Fruit fly (Drosophila melanogaster) whole organism: Measurements from ENCODE around the gene CG10877.

Source experiments
- CG8478 ChIP-seq: fragments of >200 bp; optimal IDR thresholded peaks from 2 replicates; lab custom pipeline; 2018; ENCODE audit warnings: inconsistent platforms
- Dll ChIP-seq: fragments of >200 bp; optimal IDR thresholded peaks from 2 replicates; lab custom pipeline; 2017
- EcR ChIP-seq, 2 experiments: fragments of >200 bp; optimal IDR thresholded peaks; 2 replicates each; lab custom pipeline; 2017; ENCODE audit warnings: missing biosample characterization in 2 of 2, missing genetic modification characterization in 2 of 2, missing genetic modification reagents in 2 of 2
- psq ChIP-seq: fragments of >200 bp; optimal IDR thresholded peaks from 2 replicates; lab custom pipeline; 2017

DNA sequence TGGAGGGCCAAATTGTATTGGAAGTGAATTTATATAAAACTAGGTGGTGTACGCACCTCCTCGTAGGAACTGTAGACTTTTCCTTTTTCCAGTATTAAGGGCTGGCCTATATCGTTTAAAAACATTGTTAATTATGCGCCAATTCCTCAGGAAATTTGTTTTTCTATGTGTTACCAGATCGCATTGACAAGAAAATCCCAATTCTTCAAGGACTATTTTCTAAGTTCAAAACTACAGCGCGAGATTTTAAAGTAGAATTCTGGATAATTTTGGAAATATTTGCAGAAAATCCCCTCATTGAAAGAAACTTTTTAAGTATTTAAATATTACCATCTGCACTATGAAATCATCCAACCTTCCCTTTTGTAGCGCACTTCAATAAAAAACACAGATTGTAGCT lies 17.5 kb upstream of the CG10877 start, which contains the start of gene CG34008:
- TF ChIP-seq EcR (GFP tag; optimal IDR thresholded peaks at IDR 0.05; lab: Kevin White, UChicago): no peak
- no peak for TF ChIP-seq psq
- no peak for TF ChIP-seq CG8478 (lab: Kevin White, UChicago)
- TF ChIP-seq Dll (lab: Kevin White, UChicago): no peak
